Worm (Caenorhabditis elegans): ENCODE measurements around the gene srg-8.

srg-8 gene

DNA sequence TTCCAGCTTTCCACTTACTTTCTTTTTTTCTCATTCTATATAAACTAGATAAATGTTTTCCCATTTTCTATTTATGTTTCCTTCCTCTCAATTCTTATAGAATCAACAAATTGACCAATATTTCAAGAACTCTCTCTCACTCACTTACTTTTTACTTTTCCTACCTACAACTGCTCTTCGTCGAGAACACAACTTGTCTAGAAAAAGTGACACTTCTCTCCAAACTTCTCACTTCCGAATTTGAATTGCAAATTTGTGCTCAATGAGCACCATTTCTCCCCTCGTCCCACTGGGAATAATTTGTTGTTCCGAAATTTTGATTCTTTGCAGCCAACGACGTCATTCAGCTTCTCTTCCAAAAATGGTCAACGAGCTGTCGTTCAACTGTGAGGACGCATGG, 43.5 kb upstream of the srg-8 start, which contains the start of gene F47D12.3:
Gene F47D12.3, plus strand, starts transcription at position 331 of the 400 bp plus-strand sequence.
- TF ChIP-seq nhr-12 (tag; optimal IDR thresholded peaks at IDR 0.05): no peak
- TF ChIP-seq flh-1 (GFP tag; optimal IDR thresholded peaks at IDR 0.05): no peak
- TF ChIP-seq drap-1 (GFP tag; optimal IDR thresholded peaks at IDR 0.05): no peak
- TF ChIP-seq unc-39 (tag; optimal IDR thresholded peaks at IDR 0.05): no peak
- no peak for TF ChIP-seq nhr-237 (tag; optimal IDR thresholded peaks at IDR 0.05)
- no peak for TF ChIP-seq lin-13 (tag; optimal IDR thresholded peaks at IDR 0.05)
- TF ChIP-seq ces-1 (GFP tag; optimal IDR thresholded peaks at IDR 0.05): no peak
- no peak for TF ChIP-seq ceh-43 (GFP tag; optimal IDR thresholded peaks at IDR 0.05)

DNA sequence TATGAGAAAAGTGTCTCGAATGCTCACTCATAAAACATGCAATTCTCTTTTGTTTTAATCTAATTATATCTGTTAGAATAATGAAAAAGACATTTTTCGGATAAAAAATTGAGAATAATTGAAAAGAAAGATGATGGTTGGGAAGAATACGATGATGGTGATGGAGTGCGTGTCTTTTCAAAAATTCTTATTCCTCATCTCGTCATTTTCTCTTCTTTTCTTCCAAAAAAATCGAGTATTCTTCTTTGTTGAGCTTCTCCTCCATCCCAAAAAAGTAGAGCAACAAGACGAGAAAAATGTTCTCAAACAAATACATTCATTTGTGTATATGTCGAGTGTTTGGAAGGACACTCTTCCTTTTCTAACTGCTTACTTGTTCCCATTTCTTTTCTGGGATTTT, 43.0 kb upstream of the srg-8 start:
- TF ChIP-seq ces-1 (GFP tag; optimal IDR thresholded peaks at IDR 0.05) (peak; percentile 33), zip-8 (tag; optimal IDR thresholded peaks at IDR 0.05) (no peak)

DNA sequence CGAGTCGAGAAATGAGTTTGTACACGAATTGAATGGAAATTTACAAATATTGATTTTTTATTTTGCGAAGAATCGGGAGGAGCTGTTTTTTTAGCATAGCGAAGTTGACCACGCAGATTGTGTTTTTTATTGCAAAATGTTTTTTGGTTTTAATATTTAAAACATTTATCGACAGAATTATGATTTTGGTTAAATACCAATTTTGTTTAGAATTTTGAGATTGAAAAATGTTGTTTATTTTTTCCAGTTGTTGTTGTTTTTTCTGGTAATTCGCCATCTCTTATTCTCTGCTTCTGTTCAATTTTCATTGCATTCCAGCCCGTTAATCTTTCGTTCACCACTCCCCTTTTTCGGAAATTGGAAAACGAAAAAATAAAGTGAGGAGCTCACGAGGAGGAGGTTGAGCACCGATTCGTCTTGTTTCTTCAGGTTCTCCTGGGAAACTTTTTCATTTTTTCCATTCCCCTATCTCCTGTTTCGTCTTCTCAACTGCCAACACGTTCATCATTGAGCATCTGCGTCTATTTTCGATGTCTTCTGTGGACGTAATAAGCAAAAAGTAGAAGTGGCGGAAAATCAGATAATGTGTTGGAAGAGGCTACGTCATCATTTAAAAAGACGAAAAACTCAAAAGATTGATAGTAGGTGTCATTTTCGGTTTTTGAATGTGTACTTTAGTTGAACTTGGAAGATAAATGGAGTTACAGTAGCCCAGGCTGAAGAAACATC, 41.5 kb upstream of the srg-8 start, which contains the start of gene F47D12.7:
Gene F47D12.7, minus strand, starts transcription at position 51 of the 729 bp plus-strand sequence.
- TF ChIP-seq mep-1 (tag; optimal IDR thresholded peaks at IDR 0.05) (no peak), zip-8 (tag; optimal IDR thresholded peaks at IDR 0.05) (no peak), mls-2 (tag; optimal IDR thresholded peaks at IDR 0.05) (no peak)

DNA sequence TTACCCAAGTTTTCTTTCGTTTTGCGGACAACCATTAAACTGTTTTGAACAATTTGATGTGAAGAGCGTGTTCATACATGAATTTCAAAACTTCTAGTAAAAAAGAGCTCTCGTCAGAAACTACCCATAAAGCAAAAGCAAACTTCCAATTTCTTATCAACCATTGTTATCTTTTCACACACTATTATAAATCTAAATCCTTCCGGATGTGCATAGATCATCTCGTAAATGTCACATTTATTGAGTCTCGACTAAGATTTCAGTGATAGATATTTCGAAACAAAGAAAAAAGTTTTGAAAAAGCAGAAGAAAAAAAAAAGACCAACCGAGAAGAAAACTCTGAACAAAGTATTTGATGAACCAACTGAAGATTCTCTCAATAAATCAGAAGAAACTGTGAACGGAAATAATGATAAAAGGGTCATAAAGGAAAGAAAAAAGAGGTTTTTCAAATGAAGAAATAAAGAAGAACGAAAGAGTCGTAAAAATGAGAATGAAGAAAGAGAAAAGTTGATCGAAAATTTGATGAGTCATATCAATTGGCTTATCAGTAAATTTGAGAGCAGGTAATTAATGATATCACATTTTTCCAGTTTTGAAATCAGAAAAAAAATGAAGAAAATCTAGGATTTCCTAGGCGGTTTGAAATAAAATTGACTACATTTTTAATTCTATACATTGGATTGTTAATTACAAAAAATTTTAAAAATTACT, 36.0 kb upstream of the srg-8 start:
- TF ChIP-seq lsy-2 (tag; optimal IDR thresholded peaks at IDR 0.05): no peak
- TF ChIP-seq unc-120 (tag; optimal IDR thresholded peaks at IDR 0.05; ENCODE audit: poor library complexity, severe bottlenecking): no peak
- no peak for TF ChIP-seq nhr-237 (tag; optimal IDR thresholded peaks at IDR 0.05)
- no peak for TF ChIP-seq zip-8 (tag; optimal IDR thresholded peaks at IDR 0.05)
- no peak for TF ChIP-seq ces-1 (GFP tag; optimal IDR thresholded peaks at IDR 0.05)

DNA sequence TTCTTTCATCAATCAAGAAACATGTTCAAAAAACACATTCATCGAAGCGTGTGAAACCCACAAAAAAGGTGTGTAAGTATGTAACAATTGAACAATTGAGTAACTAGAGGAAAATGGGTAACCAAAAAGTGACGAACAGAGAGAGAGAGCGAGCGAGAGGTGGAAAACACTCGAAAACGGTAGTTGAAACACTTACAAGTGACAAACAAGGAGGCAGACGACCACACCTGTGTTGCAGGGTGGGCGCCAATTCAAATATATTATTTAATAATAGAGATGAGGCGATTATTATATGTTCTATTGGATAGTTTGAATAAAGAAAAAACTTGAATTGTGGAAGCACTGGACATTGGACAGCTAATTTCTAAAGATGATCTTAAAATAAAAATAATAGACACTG, 34.7 kb upstream of the srg-8 start:
- TF ChIP-seq ces-1 (GFP tag; optimal IDR thresholded peaks at IDR 0.05) (no peak), flh-1 (GFP tag; optimal IDR thresholded peaks at IDR 0.05) (no peak), elt-1 (tag; optimal IDR thresholded peaks at IDR 0.05; ENCODE audit: borderline replicate concordance, insufficient read depth) (no peak), mls-2 (tag; optimal IDR thresholded peaks at IDR 0.05) (no peak), unc-120 (tag; optimal IDR thresholded peaks at IDR 0.05; ENCODE audit: poor library complexity, severe bottlenecking) (no peak), nhr-28 (tag; optimal IDR thresholded peaks at IDR 0.05) (no peak), snpc-4 (tag; optimal IDR thresholded peaks at IDR 0.05) (no peak), cnd-1 (tag; optimal IDR thresholded peaks at IDR 0.05) (no peak), elt-3 (tag; optimal IDR thresholded peaks at IDR 0.05) (no peak), nhr-76 (tag; optimal IDR thresholded peaks at IDR 0.05) (no peak), blmp-1 (tag; optimal IDR thresholded peaks at IDR 0.05) (no peak), ztf-11 (tag; optimal IDR thresholded peaks at IDR 0.05) (no peak), lin-32 (GFP tag; optimal IDR thresholded peaks at IDR 0.05) (no peak), pha-4 (tag; optimal IDR thresholded peaks at IDR 0.05) (no peak), ceh-83 (GFP tag; optimal IDR thresholded peaks at IDR 0.05) (no peak), ham-2 (GFP tag; optimal IDR thresholded peaks at IDR 0.05) (no peak), mab-5 (tag; optimal IDR thresholded peaks at IDR 0.05) (no peak)

DNA sequence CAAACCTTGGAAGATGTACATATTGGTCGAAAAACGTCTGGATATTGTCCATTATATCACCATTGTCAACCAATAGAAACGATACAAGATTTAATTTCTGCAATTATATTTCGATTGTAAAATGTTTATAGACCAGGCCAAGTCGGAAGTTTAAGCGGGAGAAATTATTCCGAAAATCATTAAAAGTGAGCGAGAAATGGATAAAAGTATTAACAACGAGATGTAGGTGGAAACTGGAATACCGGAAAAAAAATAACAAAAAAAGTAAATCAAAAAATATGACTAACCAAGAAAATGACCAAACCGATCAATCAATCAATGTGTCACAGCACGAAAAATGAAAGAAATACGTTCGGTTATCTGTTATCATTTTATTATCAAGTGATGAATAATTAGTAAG, 32.6 kb upstream of the srg-8 start, which contains the start of gene F47D12.6:
Gene F47D12.6, minus strand, starts transcription at position 101 of the 400 bp plus-strand sequence.
- no peak for TF ChIP-seq mab-5 (tag; optimal IDR thresholded peaks at IDR 0.05)
- no peak for TF ChIP-seq elt-1 (tag; optimal IDR thresholded peaks at IDR 0.05; ENCODE audit: borderline replicate concordance, insufficient read depth)
- TF ChIP-seq lin-32 (GFP tag; optimal IDR thresholded peaks at IDR 0.05): no peak
- TF ChIP-seq ham-2 (GFP tag; optimal IDR thresholded peaks at IDR 0.05): no peak
- no peak for TF ChIP-seq nhr-76 (tag; optimal IDR thresholded peaks at IDR 0.05)
- no peak for TF ChIP-seq mls-2 (tag; optimal IDR thresholded peaks at IDR 0.05)
- TF ChIP-seq pha-4 (tag; optimal IDR thresholded peaks at IDR 0.05): no peak
- TF ChIP-seq elt-3 (tag; optimal IDR thresholded peaks at IDR 0.05): no peak
- no peak for TF ChIP-seq flh-1 (GFP tag; optimal IDR thresholded peaks at IDR 0.05)
- no peak for TF ChIP-seq nhr-237 (tag; optimal IDR thresholded peaks at IDR 0.05)

Measured in whole organism, mixed stage, embryonic.